Worm (Caenorhabditis elegans) whole organism, L1 larva: Measurements from ENCODE around the gene F13B12.3.

Experiments used
- C34B4.2 ChIP-seq: sonication (generic microtip); optimal IDR thresholded peaks from 2 replicates; lab custom pipeline; 2017; ENCODE audit warnings: mild to moderate bottlenecking, missing genetic modification characterization, missing compliant biosample characterization
- Y116A8C.19 ChIP-seq: sonication (generic microtip); optimal IDR thresholded peaks from 2 replicates; lab custom pipeline; 2016; ENCODE audit warnings: missing compliant biosample characterization, missing genetic modification characterization, borderline replicate concordance
- aha-1 ChIP-seq: fragments of 150-350 bp; optimal IDR thresholded peaks from 2 replicates; lab custom pipeline; 2014; ENCODE audit warnings: missing biosample characterization, missing genetic modification characterization
- alr-1 ChIP-seq: fragments of 200-800 bp; sonication (Bioruptor generic); optimal IDR thresholded peaks from 2 replicates; lab custom pipeline; 2018; ENCODE audit warnings: borderline replicate concordance, mild to moderate bottlenecking, missing genetic modification characterization, missing compliant biosample characterization
- ama-1 ChIP-seq: fragments of 150-350 bp; optimal IDR thresholded peaks from 2 replicates; lab custom pipeline; 2014
- efl-1 ChIP-seq, 4 experiments: fragments of 150-350 bp; optimal IDR thresholded peaks in 3 of 4; peaks in 1 of 4; 1 replicate in 1 of 4; 2 replicates in 3 of 4; lab custom pipeline; 2014; ENCODE audit warnings: missing biosample characterization in 2 of 4, missing genetic modification characterization in 2 of 4, missing genetic modification reagents in 2 of 4
- efl-3 ChIP-seq: fragments of 200-800 bp; sonication (Bioruptor generic); optimal IDR thresholded peaks from 2 replicates; lab custom pipeline; 2018; ENCODE audit warnings: mild to moderate bottlenecking, missing genetic modification characterization, missing compliant biosample characterization
- egl-27 ChIP-seq, 2 experiments: fragments of 150-350 bp in 1 of 2; sonication (generic microtip); optimal IDR thresholded peaks; 3 replicates each; lab custom pipeline; 2017 to 2018; ENCODE audit warnings: missing biosample characterization in 2 of 2, missing genetic modification characterization in 2 of 2, missing genetic modification reagents in 2 of 2
- ets-5 ChIP-seq: fragments of 200-800 bp; sonication (Bioruptor generic); IDR thresholded peaks from 2 replicates; pipeline ENCODE4 v1.3.6; 2022; ENCODE audit warnings: missing genetic modification characterization, missing compliant biosample characterization
- fkh-10 ChIP-seq: sonication (generic microtip); optimal IDR thresholded peaks from 2 replicates; lab custom pipeline; 2017; ENCODE audit warnings: missing biosample characterization, missing genetic modification reagents, missing genetic modification characterization
- grh-1 ChIP-seq: fragments of 200-800 bp; sonication (Bioruptor generic); IDR thresholded peaks from 2 replicates; pipeline ENCODE4 v1.3.6; 2022; ENCODE audit warnings: missing genetic modification reagents, missing genetic modification characterization, missing compliant biosample characterization
- hlh-4 ChIP-seq: sonication (generic microtip); optimal IDR thresholded peaks from 2 replicates; lab custom pipeline; 2016; ENCODE audit warnings: mild to moderate bottlenecking, missing genetic modification characterization, missing compliant biosample characterization
- irx-1 ChIP-seq: sonication (generic microtip); optimal IDR thresholded peaks from 2 replicates; lab custom pipeline; 2016; ENCODE audit warnings: missing genetic modification characterization, missing compliant biosample characterization
- lin-14 ChIP-seq: fragments of 200-800 bp; sonication (Bioruptor generic); optimal IDR thresholded peaks from 2 replicates; lab custom pipeline; 2018; ENCODE audit warnings: mild to moderate bottlenecking, missing genetic modification characterization, moderate library complexity, missing compliant biosample characterization
- lin-15B ChIP-seq: fragments of 150-350 bp; sonication (generic microtip); optimal IDR thresholded peaks from 3 replicates; lab custom pipeline; 2014; ENCODE audit warnings: missing biosample characterization, missing genetic modification characterization
- lin-35 ChIP-seq, 2 experiments: fragments of 150-350 bp; optimal IDR thresholded peaks; 2 replicates each; lab custom pipeline; 2014; ENCODE audit warnings: missing biosample characterization in 2 of 2, missing genetic modification characterization in 2 of 2, missing genetic modification reagents in 2 of 2
- lin-39 ChIP-seq: fragments of 150-350 bp; optimal IDR thresholded peaks from 2 replicates; lab custom pipeline; 2014; ENCODE audit warnings: missing biosample characterization, missing genetic modification reagents, missing genetic modification characterization
- lir-3 ChIP-seq: sonication (generic microtip); optimal IDR thresholded peaks from 2 replicates; lab custom pipeline; 2016; ENCODE audit warnings: mild to moderate bottlenecking, missing genetic modification characterization, moderate library complexity, missing compliant biosample characterization; ENCODE audit not compliant: poor library complexity
- nhr-28 ChIP-seq: fragments of 150-350 bp; optimal IDR thresholded peaks from 2 replicates; lab custom pipeline; 2014; ENCODE audit warnings: missing biosample characterization, missing genetic modification characterization
- nhr-71 ChIP-seq: sonication (generic microtip); optimal IDR thresholded peaks from 2 replicates; lab custom pipeline; 2016; ENCODE audit warnings: mild to moderate bottlenecking, missing genetic modification characterization, moderate library complexity, missing compliant biosample characterization
- nhr-84 ChIP-seq: sonication (generic microtip); optimal IDR thresholded peaks from 2 replicates; lab custom pipeline; 2017; ENCODE audit warnings: missing biosample characterization, missing genetic modification characterization
- nhr-85 ChIP-seq: sonication (generic microtip); peaks from one replicate; lab custom pipeline; 2016; ENCODE audit warnings: missing genetic modification characterization, inconsistent platforms, missing compliant biosample characterization
- pag-3 ChIP-seq: sonication (generic microtip); optimal IDR thresholded peaks from 2 replicates; lab custom pipeline; 2017; ENCODE audit warnings: missing genetic modification characterization, mild to moderate bottlenecking, missing compliant biosample characterization, antibody characterized with exemption, borderline replicate concordance; ENCODE audit not compliant: insufficient read depth
- rnt-1 ChIP-seq: sonication (generic microtip); optimal IDR thresholded peaks from 2 replicates; lab custom pipeline; 2016; ENCODE audit warnings: mild to moderate bottlenecking, missing genetic modification characterization, moderate library complexity, missing compliant biosample characterization
- skn-1 ChIP-seq: fragments of 150-350 bp; optimal IDR thresholded peaks from 2 replicates; lab custom pipeline; 2014; ENCODE audit warnings: missing biosample characterization, missing genetic modification characterization
- snpc-4 ChIP-seq: fragments of 150-350 bp; optimal IDR thresholded peaks from 2 replicates; lab custom pipeline; 2014; ENCODE audit warnings: missing biosample characterization, missing genetic modification characterization
- sox-4 ChIP-seq: sonication (generic microtip); optimal IDR thresholded peaks from 2 replicates; lab custom pipeline; 2016; ENCODE audit warnings: missing genetic modification characterization, missing compliant biosample characterization
- swsn-7 ChIP-seq: sonication (generic microtip); optimal IDR thresholded peaks from 2 replicates; lab custom pipeline; 2016; ENCODE audit warnings: missing genetic modification characterization, missing compliant biosample characterization
- tbx-2 ChIP-seq: sonication (generic microtip); optimal IDR thresholded peaks from 2 replicates; lab custom pipeline; 2016; ENCODE audit warnings: missing genetic modification characterization, missing compliant biosample characterization
- tlp-1 ChIP-seq: fragments of 150-350 bp; optimal IDR thresholded peaks from 2 replicates; lab custom pipeline; 2014; ENCODE audit warnings: missing biosample characterization, missing genetic modification characterization
- unc-62 ChIP-seq: fragments of 150-350 bp; optimal IDR thresholded peaks from 2 replicates; lab custom pipeline; 2014; ENCODE audit warnings: missing biosample characterization, missing genetic modification reagents, missing genetic modification characterization
- unc-86 ChIP-seq: sonication (generic microtip); optimal IDR thresholded peaks from 2 replicates; lab custom pipeline; 2016; ENCODE audit warnings: missing genetic modification characterization, missing compliant biosample characterization
- vab-15 ChIP-seq: sonication (generic microtip); optimal IDR thresholded peaks from 2 replicates; lab custom pipeline; 2017; ENCODE audit warnings: missing genotype, mild to moderate bottlenecking, missing genetic modification characterization, missing compliant biosample characterization
- zag-1 ChIP-seq: fragments of 150-350 bp; optimal IDR thresholded peaks from 2 replicates; lab custom pipeline; 2014; ENCODE audit warnings: missing biosample characterization, missing genetic modification characterization
- ztf-4 ChIP-seq: fragments of 150-350 bp; optimal IDR thresholded peaks from 2 replicates; lab custom pipeline; 2014; ENCODE audit warnings: missing biosample characterization, missing genetic modification characterization

F13B12.3 gene

ce11 chrIV:10403193-10404058, 35.5 kb upstream of the F13B12.3 start, which contains the start of gene gpa-7 (continued):
- TF ChIP-seq unc-86 (tag; lab: Kevin White, UChicago), result peak; percentile 84
- TF ChIP-seq lin-14 (GFP tag; lab: Kevin White, UChicago), result peak; percentile 96
- TF ChIP-seq ztf-4 (tag; lab: Kevin White, UChicago), result peak; percentile 41
- peak in 1 of 2 experiments; percentile 42 for TF ChIP-seq lin-35 (GFP tag; optimal IDR thresholded peaks at IDR 0.05; lab: Kevin White, UChicago)

ce11 chrIV:10409377-10409776, 29.5 kb upstream of the F13B12.3 start, which contains the start of gene rfk-1:
Gene rfk-1 (minus strand): TSS chrIV:10409477.
- no peak for TF ChIP-seq nhr-84
- no peak for TF ChIP-seq sox-4 (tag; lab: Kevin White, UChicago)
- no peak for TF ChIP-seq alr-1 (tag; lab: Kevin White, UChicago)
- TF ChIP-seq tbx-2 (tag; lab: Kevin White, UChicago), result no peak
- TF ChIP-seq grh-1 (GFP tag; lab: Robert Waterston, UW), result no peak
- TF ChIP-seq efl-3 (GFP tag; lab: Kevin White, UChicago), result no peak
- TF ChIP-seq nhr-28 (tag; lab: Kevin White, UChicago), result no peak
- no peak for TF ChIP-seq skn-1 (tag; lab: Kevin White, UChicago)
- no peak for TF ChIP-seq unc-86 (tag; lab: Kevin White, UChicago)
- TF ChIP-seq ama-1, result no peak
- no peak for TF ChIP-seq efl-1 (optimal IDR thresholded peaks at IDR 0.05; lab: Kevin White, UChicago)
- no peak for TF ChIP-seq efl-1 (GFP tag; optimal IDR thresholded peaks at IDR 0.05 in 1 of 2; lab: Kevin White, UChicago)
- TF ChIP-seq lin-39, result no peak
- TF ChIP-seq vab-15 (tag; lab: Kevin White, UChicago), result no peak
- TF ChIP-seq swsn-7 (tag; lab: Kevin White, UChicago), result no peak
- no peak for TF ChIP-seq unc-62 (GFP tag; lab: Kevin White, UChicago)
- TF ChIP-seq aha-1, result no peak
- TF ChIP-seq rnt-1, result no peak
- TF ChIP-seq hlh-4, result no peak
- TF ChIP-seq, all 84 proteins: peak for 0

ce11 chrIV:10413828-10414227, 25.1 kb upstream of the F13B12.3 start, which contains the start of gene R10H10.7:
Gene R10H10.7 (minus strand): TSS chrIV:10413928.
- TF ChIP-seq egl-27 (tag; optimal IDR thresholded peaks at IDR 0.05; lab: Kevin White, UChicago) (no peak), nhr-85 (peak; percentile 17)

ce11 chrIV:10417781-10418180, 21.1 kb upstream of the F13B12.3 start, which contains the start of gene F13B12.6:
Gene F13B12.6 (minus strand): TSS chrIV:10417881.
- TF ChIP-seq lir-3 (tag; lab: Kevin White, UChicago) (no peak), Y116A8C.19 (tag; lab: Kevin White, UChicago) (no peak), zag-1 (tag; lab: Kevin White, UChicago) (no peak), hlh-4 (no peak), lin-15B (tag; lab: Kevin White, UChicago) (no peak), irx-1 (tag; lab: Kevin White, UChicago) (no peak), lin-35 (GFP tag; optimal IDR thresholded peaks at IDR 0.05; lab: Kevin White, UChicago) (no peak), unc-86 (tag; lab: Kevin White, UChicago) (no peak), snpc-4 (tag; lab: Kevin White, UChicago) (no peak), fkh-10 (GFP tag; lab: Kevin White, UChicago) (no peak), aha-1 (no peak), C34B4.2 (no peak), nhr-71 (tag; lab: Kevin White, UChicago) (no peak), ets-5 (GFP tag; lab: Robert Waterston, UW) (no peak), pag-3 (no peak), tlp-1 (tag; lab: Kevin White, UChicago) (no peak)
